Worm (Caenorhabditis elegans) whole organism, L4 larva: ENCODE results near the gene scl-5.

Experiments
- F10B5.3 ChIP-seq: sonication (generic microtip); optimal IDR thresholded peaks from 2 replicates; lab custom pipeline; 2016; ENCODE audit warnings: mild to moderate bottlenecking, missing genetic modification characterization, missing compliant biosample characterization
- F26F4.8 ChIP-seq: fragments of 200-800 bp; sonication (Bioruptor generic); conservative IDR thresholded peaks from 2 replicates; pipeline ENCODE4 v1.3.6; 2022; ENCODE audit warnings: missing genetic modification characterization, missing compliant biosample characterization
- F37D6.2 ChIP-seq: sonication (generic microtip); optimal IDR thresholded peaks from 2 replicates; lab custom pipeline; 2016; ENCODE audit warnings: mild to moderate bottlenecking, missing genetic modification characterization, missing compliant biosample characterization
- R02D3.7 ChIP-seq: fragments of 150-350 bp; sonication (generic microtip); optimal IDR thresholded peaks from 3 replicates; lab custom pipeline; 2014; ENCODE audit warnings: missing biosample characterization, missing genetic modification characterization
- T26A8.4 ChIP-seq: fragments of 200-800 bp; sonication (Bioruptor generic); IDR thresholded peaks from 2 replicates; pipeline ENCODE4 v1.3.6; 2022; ENCODE audit warnings: missing genetic modification characterization, missing compliant biosample characterization
- Y48G9A.11 ChIP-seq: fragments of 200-800 bp; sonication (Bioruptor generic); IDR thresholded peaks from 2 replicates; pipeline ENCODE4 v1.3.6; 2022; ENCODE audit warnings: missing genetic modification reagents, missing genetic modification characterization, missing compliant biosample characterization
- ZK337.2 ChIP-seq: fragments of 200-800 bp; sonication (Bioruptor generic); IDR thresholded peaks from 2 replicates; pipeline ENCODE4 v1.3.6; 2022; ENCODE audit warnings: missing genetic modification reagents, missing genetic modification characterization, missing compliant biosample characterization
- ZK546.5 ChIP-seq, 2 experiments: sonication (generic microtip); optimal IDR thresholded peaks; 2 replicates each; lab custom pipeline; 2017; ENCODE audit warnings: missing biosample characterization in 2 of 2, missing genetic modification characterization in 2 of 2
- ama-1 ChIP-seq: fragments of 150-350 bp; optimal IDR thresholded peaks from 2 replicates; lab custom pipeline; 2014; ENCODE audit warnings: inconsistent platforms, mixed read lengths
- ceh-44 ChIP-seq: fragments of 200-800 bp; sonication (Bioruptor generic); IDR thresholded peaks from 2 replicates; pipeline ENCODE4 v1.3.6; 2022; ENCODE audit warnings: missing genetic modification reagents, missing genetic modification characterization, missing compliant biosample characterization
- dmd-6 ChIP-seq: fragments of 200-800 bp; sonication (Bioruptor generic); IDR thresholded peaks from 2 replicates; pipeline ENCODE4 v1.3.6; 2022; ENCODE audit warnings: missing genetic modification reagents, missing genetic modification characterization, missing compliant biosample characterization
- dmd-8 ChIP-seq: fragments of 200-800 bp; sonication (Bioruptor generic); IDR thresholded peaks from 2 replicates; pipeline ENCODE4 v1.3.6; 2022; ENCODE audit warnings: missing genetic modification characterization, missing compliant biosample characterization
- dpl-1 ChIP-seq: fragments of 150-350 bp; optimal IDR thresholded peaks from 2 replicates; lab custom pipeline; 2014; ENCODE audit warnings: missing biosample characterization, missing genetic modification reagents, missing genetic modification characterization
- duxl-1 ChIP-seq: sonication (generic microtip); optimal IDR thresholded peaks from 2 replicates; lab custom pipeline; 2016; ENCODE audit warnings: mild to moderate bottlenecking, missing genetic modification characterization, moderate library complexity, missing compliant biosample characterization; ENCODE audit not compliant: poor library complexity
- gei-8 ChIP-seq: fragments of 200-800 bp; sonication (Bioruptor generic); optimal IDR thresholded peaks from 2 replicates; lab custom pipeline; 2018; ENCODE audit warnings: mild to moderate bottlenecking, missing genetic modification characterization, missing compliant biosample characterization
- hlh-30 ChIP-seq: sonication (generic microtip); optimal IDR thresholded peaks from 2 replicates; lab custom pipeline; 2017; ENCODE audit warnings: antibody characterized with exemption, mild to moderate bottlenecking, missing genetic modification characterization, missing compliant biosample characterization; ENCODE audit not compliant: insufficient read depth
- jun-1 ChIP-seq: fragments of 150-350 bp; optimal IDR thresholded peaks from 2 replicates; lab custom pipeline; 2014; ENCODE audit warnings: missing biosample characterization, missing genetic modification reagents, missing genetic modification characterization
- lim-7 ChIP-seq: fragments of 200-800 bp; sonication (Bioruptor generic); IDR thresholded peaks from 2 replicates; pipeline ENCODE4 v1.3.6; 2022; ENCODE audit warnings: missing genetic modification characterization, missing compliant biosample characterization
- lin-1 ChIP-seq: fragments of 200-800 bp; sonication (Bioruptor generic); IDR thresholded peaks from 2 replicates; pipeline ENCODE4 v1.3.6; 2022; ENCODE audit warnings: missing genetic modification reagents, missing genetic modification characterization, missing compliant biosample characterization
- lin-15B ChIP-seq: fragments of 150-350 bp; sonication (generic microtip); optimal IDR thresholded peaks from 3 replicates; lab custom pipeline; 2014; ENCODE audit warnings: missing biosample characterization, missing genetic modification characterization
- lin-29 ChIP-seq: fragments of 200-800 bp; sonication (Bioruptor generic); IDR thresholded peaks from 2 replicates; pipeline ENCODE4 v1.3.6; 2022; ENCODE audit warnings: missing genetic modification reagents, missing genetic modification characterization, missing compliant biosample characterization
- madf-5 ChIP-seq, 2 experiments: fragments of 200-800 bp; sonication (Bioruptor generic); IDR thresholded peaks; 2 replicates each; pipeline ENCODE4 v1.3.6; 2022; ENCODE audit warnings: missing compliant biosample characterization in 2 of 2, missing genetic modification characterization in 2 of 2
- mxl-3 ChIP-seq: fragments of 200-800 bp; sonication (Bioruptor generic); optimal IDR thresholded peaks from 2 replicates; lab custom pipeline; 2018; ENCODE audit warnings: mild to moderate bottlenecking, missing genetic modification characterization, missing compliant biosample characterization
- nhr-237 ChIP-seq: sonication (generic microtip); optimal IDR thresholded peaks from 2 replicates; lab custom pipeline; 2017; ENCODE audit warnings: missing biosample characterization, missing genetic modification characterization
- nhr-76 ChIP-seq: fragments of 150-350 bp; optimal IDR thresholded peaks from 2 replicates; lab custom pipeline; 2014; ENCODE audit warnings: missing biosample characterization, missing genetic modification characterization
- pqm-1 ChIP-seq: sonication (generic microtip); optimal IDR thresholded peaks from 2 replicates; lab custom pipeline; 2017; ENCODE audit warnings: missing biosample characterization, missing genetic modification characterization
- rbr-2 ChIP-seq: sonication (generic microtip); optimal IDR thresholded peaks from 2 replicates; lab custom pipeline; 2016; ENCODE audit warnings: missing genotype, missing genetic modification characterization, missing compliant biosample characterization
- sdz-12 ChIP-seq: fragments of 200-800 bp; sonication (Bioruptor generic); optimal IDR thresholded peaks from 2 replicates; lab custom pipeline; 2018; ENCODE audit warnings: mild to moderate bottlenecking, missing genetic modification characterization, missing compliant biosample characterization
- snpc-1.2 ChIP-seq: fragments of 200-800 bp; sonication (Bioruptor generic); IDR thresholded peaks from 2 replicates; pipeline ENCODE4 v1.3.6; 2022; ENCODE audit warnings: missing genetic modification reagents, missing genetic modification characterization, missing compliant biosample characterization
- spr-1 ChIP-seq: sonication (generic microtip); optimal IDR thresholded peaks from 2 replicates; lab custom pipeline; 2016; ENCODE audit warnings: mild to moderate bottlenecking, missing genetic modification characterization, missing compliant biosample characterization
- tag-97 ChIP-seq: fragments of 200-800 bp; sonication (Bioruptor generic); IDR thresholded peaks from 2 replicates; pipeline ENCODE4 v1.3.6; 2022; ENCODE audit warnings: missing genetic modification characterization, missing compliant biosample characterization
- tra-1 ChIP-seq: fragments of 200-800 bp; sonication (Bioruptor generic); IDR thresholded peaks from 2 replicates; pipeline ENCODE4 v1.3.6; 2022; ENCODE audit warnings: missing genetic modification reagents, missing genetic modification characterization, missing compliant biosample characterization
- unc-62 ChIP-seq, 3 experiments: fragments of 150-350 bp in 1 of 3; sonication (generic microtip); optimal IDR thresholded peaks in 2 of 3; peaks in 1 of 3; 1 replicate in 1 of 3; 2 replicates in 2 of 3; lab custom pipeline; 2014 to 2017; ENCODE audit warnings: missing biosample characterization in 3 of 3, missing genetic modification characterization in 3 of 3, missing genetic modification reagents in 3 of 3, missing genotype in 1 of 3
- zag-1 ChIP-seq: fragments of 150-350 bp; optimal IDR thresholded peaks from 2 replicates; lab custom pipeline; 2014; ENCODE audit warnings: missing biosample characterization, missing genetic modification characterization
- zfp-3 ChIP-seq: fragments of 200-800 bp; sonication (Bioruptor generic); conservative IDR thresholded peaks from 2 replicates; pipeline ENCODE4 v1.3.6; 2022; ENCODE audit warnings: missing genetic modification reagents, missing genetic modification characterization, missing compliant biosample characterization
- ztf-11 ChIP-seq: fragments of 150-350 bp; optimal IDR thresholded peaks from 2 replicates; lab custom pipeline; 2014; ENCODE audit warnings: missing biosample characterization, missing genetic modification characterization

The scl-5 gene

ce11 chrIV:13048157-13048556 is 15.7 kb upstream of the scl-5 start, which contains the start of gene scl-10:
Gene scl-10, plus strand, starts transcription at chrIV:13048457.
- TF ChIP-seq pqm-1 (tag; lab: Kevin White, UChicago) (no peak), T26A8.4 (GFP tag; lab: Robert Waterston, UW) (no peak), zag-1 (tag; lab: Kevin White, UChicago) (no peak), lin-29 (GFP tag; lab: Robert Waterston, UW) (no peak)

ce11 chrIV:13051073-13051472 is 12.7 kb upstream of the scl-5 start, which contains the start of gene scl-11:
Gene scl-11, plus strand, starts transcription at chrIV:13051373.
- TF ChIP-seq jun-1 (tag; lab: Kevin White, UChicago) (no peak), ztf-11 (tag; lab: Kevin White, UChicago) (no peak), R02D3.7 (tag; lab: Kevin White, UChicago) (no peak), lin-15B (tag; lab: Kevin White, UChicago) (no peak), duxl-1 (no peak), T26A8.4 (GFP tag; lab: Robert Waterston, UW) (no peak), ama-1 (no peak), ZK546.5 (tag; optimal IDR thresholded peaks at IDR 0.05; lab: Kevin White, UChicago) (no peak), spr-1 (tag; lab: Kevin White, UChicago) (no peak), F37D6.2 (tag; lab: Kevin White, UChicago) (no peak), tag-97 (GFP tag; lab: Robert Waterston, UW) (no peak), nhr-237 (tag; lab: Kevin White, UChicago) (no peak), tra-1 (GFP tag; lab: Robert Waterston, UW) (no peak), unc-62 (GFP tag; optimal IDR thresholded peaks at IDR 0.05 in 1 of 2; lab: Kevin White, UChicago) (no peak), unc-62 (tag; optimal IDR thresholded peaks at IDR 0.05; lab: Kevin White, UChicago) (no peak), mxl-3 (GFP tag; lab: Kevin White, UChicago) (no peak), hlh-30 (tag; lab: Kevin White, UChicago) (no peak), ZK337.2 (no peak), ceh-44 (GFP tag; lab: Robert Waterston, UW) (no peak), dmd-8 (GFP tag; lab: Robert Waterston, UW) (no peak)

- TF ChIP-seq gei-8 (GFP tag; lab: Kevin White, UChicago): no peak
- TF ChIP-seq sdz-12: no peak
- TF ChIP-seq zfp-3 (GFP tag; lab: Robert Waterston, UW): no peak
These were observed 11.2 kb upstream of the scl-5 start, which contains the start of gene F49E11.7 for ce11 chrIV:13052568-13052967. Gene F49E11.7, plus strand, starts transcription at chrIV:13052868.

- TF ChIP-seq F26F4.8 (GFP tag; lab: Robert Waterston, UW) (no peak), ceh-44 (GFP tag; lab: Robert Waterston, UW) (no peak), R02D3.7 (tag; lab: Kevin White, UChicago) (no peak), Y48G9A.11 (GFP tag; lab: Robert Waterston, UW) (no peak), F10B5.3 (tag; lab: Kevin White, UChicago) (no peak), dpl-1 (GFP tag; lab: Kevin White, UChicago) (no peak), madf-5 (GFP tag; IDR thresholded peaks at IDR 0.05; lab: Robert Waterston, UW) (no peak), lim-7 (GFP tag; lab: Robert Waterston, UW) (no peak), dmd-6 (GFP tag; lab: Robert Waterston, UW) (no peak), nhr-76 (tag; lab: Kevin White, UChicago) (no peak), lin-1 (GFP tag; lab: Robert Waterston, UW) (no peak), rbr-2 (tag; lab: Kevin White, UChicago) (no peak), snpc-1.2 (no peak)
These were observed 7.8 kb upstream of the scl-5 start, which contains the start of gene scl-1 for ce11 chrIV:13056026-13056425. Gene scl-1, plus strand, starts transcription at chrIV:13056326.
